Fruit fly (Drosophila melanogaster) whole organism, prepupa: ENCODE results near the gene Prosalpha6.
A peak's percentile ranks its signal among the peaks of the same experiment; 100 is the strongest.

Experiments
- CG10631 ChIP-seq: fragments of 200-800 bp; sonication (Bioruptor generic); optimal IDR thresholded peaks from 2 replicates; lab custom pipeline; 2016; ENCODE audit warnings: missing biosample characterization, missing genetic modification characterization
- CG10669 ChIP-seq: fragments of 200-800 bp; sonication (Bioruptor generic); optimal IDR thresholded peaks from 3 replicates; lab custom pipeline; 2018; ENCODE audit warnings: missing biosample characterization, mild to moderate bottlenecking, missing genetic modification characterization, moderate library complexity
- CG11294 ChIP-seq: fragments of 200-800 bp; sonication (Bioruptor generic); IDR thresholded peaks from 2 replicates; pipeline ENCODE4 v1.3.6; 2022; ENCODE audit warnings: missing biosample characterization, missing genetic modification characterization
- CG11762 ChIP-seq: fragments of 200-800 bp; sonication (Bioruptor generic); optimal IDR thresholded peaks from 3 replicates; lab custom pipeline; 2016; ENCODE audit warnings: missing biosample characterization, missing genetic modification characterization; ENCODE audit not compliant: insufficient read depth
- CG11902 ChIP-seq: fragments of 200-800 bp; sonication (Bioruptor generic); optimal IDR thresholded peaks from 3 replicates; lab custom pipeline; 2016; ENCODE audit warnings: missing biosample characterization, missing genetic modification characterization
- CG15336 ChIP-seq: fragments of 200-800 bp; sonication (Bioruptor generic); IDR thresholded peaks from 2 replicates; pipeline ENCODE4 v1.3.6; 2022; ENCODE audit warnings: missing biosample characterization, missing genetic modification characterization
- CG1621 ChIP-seq: fragments of 200-800 bp; sonication (Bioruptor generic); optimal IDR thresholded peaks from 3 replicates; lab custom pipeline; 2018; ENCODE audit warnings: missing biosample characterization, mild to moderate bottlenecking, missing genetic modification characterization
- CG16779 ChIP-seq: fragments of 200-800 bp; sonication (Bioruptor generic); optimal IDR thresholded peaks from 3 replicates; lab custom pipeline; 2017; ENCODE audit warnings: missing biosample characterization, mild to moderate bottlenecking, missing genetic modification characterization
- CG3032 ChIP-seq: fragments of 200-800 bp; optimal IDR thresholded peaks from 2 replicates; lab custom pipeline; 2019; ENCODE audit warnings: missing biosample characterization, mild to moderate bottlenecking, missing genetic modification characterization, moderate library complexity
- CG31627 ChIP-seq: fragments of 200-800 bp; sonication (Bioruptor generic); optimal IDR thresholded peaks from 3 replicates; lab custom pipeline; 2016; ENCODE audit warnings: missing biosample characterization, missing genetic modification characterization
- CG32006 ChIP-seq: fragments of 200-800 bp; sonication (Bioruptor generic); optimal IDR thresholded peaks from 3 replicates; lab custom pipeline; 2017; ENCODE audit warnings: missing biosample characterization, mild to moderate bottlenecking, missing genetic modification characterization
- CG3919 ChIP-seq: fragments of 200-800 bp; sonication (Bioruptor generic); optimal IDR thresholded peaks from 3 replicates; lab custom pipeline; 2016; ENCODE audit warnings: missing biosample characterization, missing genetic modification characterization
- CG4318 ChIP-seq: fragments of 200-800 bp; sonication (Bioruptor generic); optimal IDR thresholded peaks from 3 replicates; lab custom pipeline; 2017; ENCODE audit warnings: missing biosample characterization, mild to moderate bottlenecking, missing genetic modification characterization
- CG6163 ChIP-seq: fragments of 200-800 bp; sonication (Bioruptor generic); IDR thresholded peaks from 3 replicates; pipeline ENCODE4 v1.3.6; 2022; ENCODE audit warnings: missing biosample characterization, missing genetic modification characterization
- CG6792 ChIP-seq: fragments of 200-800 bp; sonication (Bioruptor generic); optimal IDR thresholded peaks from 3 replicates; lab custom pipeline; 2016; ENCODE audit warnings: missing biosample characterization, missing genetic modification characterization
- CG6808 ChIP-seq: fragments of 200-800 bp; sonication (Bioruptor generic); optimal IDR thresholded peaks from 3 replicates; lab custom pipeline; 2017; ENCODE audit warnings: missing biosample characterization, missing genetic modification characterization, mild to moderate bottlenecking, moderate library complexity, missing genetic modification reagents
- CG6854 ChIP-seq: fragments of 200-800 bp; sonication (Bioruptor generic); optimal IDR thresholded peaks from 2 replicates; lab custom pipeline; 2017; ENCODE audit warnings: missing biosample characterization, mild to moderate bottlenecking, missing genetic modification characterization
- CG7368 ChIP-seq: fragments of 200-800 bp; sonication (Bioruptor generic); optimal IDR thresholded peaks from 3 replicates; lab custom pipeline; 2016; ENCODE audit warnings: missing biosample characterization, missing genetic modification characterization
- CG8319 ChIP-seq: fragments of 200-800 bp; sonication (Bioruptor generic); optimal IDR thresholded peaks from 3 replicates; lab custom pipeline; 2016; ENCODE audit warnings: missing biosample characterization, missing genetic modification characterization
- CG8632 ChIP-seq: fragments of 200-800 bp; sonication (Bioruptor generic); optimal IDR thresholded peaks from 3 replicates; lab custom pipeline; 2016; ENCODE audit warnings: missing biosample characterization, missing genetic modification characterization
- CG9139 ChIP-seq: fragments of 200-800 bp; sonication (Bioruptor generic); optimal IDR thresholded peaks from 3 replicates; lab custom pipeline; 2017; ENCODE audit warnings: missing biosample characterization, mild to moderate bottlenecking, missing genetic modification characterization
- Eip75B ChIP-seq: fragments of 200-800 bp; sonication (Bioruptor generic); optimal IDR thresholded peaks from 3 replicates; lab custom pipeline; 2016; ENCODE audit warnings: missing biosample characterization, missing genetic modification characterization
- Eip78C ChIP-seq: fragments of 200-800 bp; sonication (Bioruptor generic); peaks from one replicate; lab custom pipeline; 2016; ENCODE audit warnings: missing biosample characterization, missing genetic modification characterization
- Eip93F ChIP-seq: fragments of 200-800 bp; sonication (Bioruptor generic); optimal IDR thresholded peaks from 2 replicates; lab custom pipeline; 2016; ENCODE audit warnings: missing biosample characterization, mild to moderate bottlenecking, missing genetic modification characterization
- Ets21C ChIP-seq: fragments of 200-800 bp; sonication (Bioruptor generic); optimal IDR thresholded peaks from 3 replicates; lab custom pipeline; 2016; ENCODE audit warnings: missing biosample characterization, missing genetic modification characterization
- Ets96B ChIP-seq: fragments of 200-800 bp; optimal IDR thresholded peaks from 2 replicates; lab custom pipeline; 2019; ENCODE audit warnings: missing biosample characterization, mild to moderate bottlenecking, missing genetic modification characterization, moderate library complexity
- Gug ChIP-seq: fragments of 200-800 bp; sonication (Bioruptor generic); IDR thresholded peaks from 2 replicates; pipeline ENCODE4 v1.3.6; 2022; ENCODE audit warnings: missing biosample characterization, missing genetic modification characterization
- Hr39 ChIP-seq: fragments of 200-800 bp; sonication (Bioruptor generic); optimal IDR thresholded peaks from 2 replicates; lab custom pipeline; 2016; ENCODE audit warnings: missing biosample characterization, missing genetic modification characterization
- Hr4 ChIP-seq: fragments of 200-800 bp; sonication (Bioruptor generic); optimal IDR thresholded peaks from 3 replicates; lab custom pipeline; 2016; ENCODE audit warnings: missing biosample characterization, missing genetic modification characterization
- Lpt ChIP-seq: fragments of 200-800 bp; sonication (Bioruptor generic); optimal IDR thresholded peaks from 3 replicates; lab custom pipeline; 2016; ENCODE audit warnings: missing biosample characterization, missing genetic modification characterization
- Met ChIP-seq: fragments of 200-800 bp; sonication (Bioruptor generic); optimal IDR thresholded peaks from 3 replicates; lab custom pipeline; 2016; ENCODE audit warnings: missing biosample characterization, missing genetic modification characterization
- OdsH ChIP-seq: fragments of 200-800 bp; sonication (Bioruptor generic); optimal IDR thresholded peaks from 3 replicates; lab custom pipeline; 2016; ENCODE audit warnings: missing biosample characterization, missing genetic modification characterization
- Smox ChIP-seq: fragments of 200-800 bp; sonication (Bioruptor generic); optimal IDR thresholded peaks from 3 replicates; lab custom pipeline; 2016; ENCODE audit warnings: missing biosample characterization, missing genetic modification characterization
- Sox102F ChIP-seq: fragments of 200-800 bp; sonication (Bioruptor generic); optimal IDR thresholded peaks from 2 replicates; lab custom pipeline; 2016; ENCODE audit warnings: missing biosample characterization, mild to moderate bottlenecking, missing genetic modification characterization
- Sox14 ChIP-seq: fragments of 200-800 bp; sonication (Bioruptor generic); optimal IDR thresholded peaks from 3 replicates; lab custom pipeline; 2016; ENCODE audit warnings: missing biosample characterization, missing genetic modification characterization
- achi ChIP-seq: fragments of 200-800 bp; sonication (Bioruptor generic); optimal IDR thresholded peaks from 3 replicates; lab custom pipeline; 2016; ENCODE audit warnings: missing biosample characterization, missing genetic modification characterization
- acj6 ChIP-seq: fragments of 200-800 bp; sonication (Bioruptor generic); optimal IDR thresholded peaks from 3 replicates; lab custom pipeline; 2016; ENCODE audit warnings: missing biosample characterization, missing genetic modification characterization
- dac ChIP-seq: fragments of 200-800 bp; sonication (Bioruptor generic); optimal IDR thresholded peaks from 2 replicates; lab custom pipeline; 2017; ENCODE audit warnings: missing biosample characterization, mild to moderate bottlenecking, missing genetic modification characterization
- dsx ChIP-seq: fragments of 200-800 bp; optimal IDR thresholded peaks from 3 replicates; lab custom pipeline; 2019; ENCODE audit warnings: missing biosample characterization, mild to moderate bottlenecking, missing genetic modification characterization, moderate library complexity; ENCODE audit not compliant: poor library complexity, severe bottlenecking
- eg ChIP-seq: fragments of 200-800 bp; sonication (Bioruptor generic); IDR thresholded peaks from 3 replicates; pipeline ENCODE4 v1.3.6; 2022; ENCODE audit warnings: missing biosample characterization, missing genetic modification characterization
- esn ChIP-seq: fragments of 200-800 bp; sonication (Bioruptor generic); optimal IDR thresholded peaks from 2 replicates; lab custom pipeline; 2016; ENCODE audit warnings: missing biosample characterization, mild to moderate bottlenecking, missing genetic modification characterization, moderate library complexity
- fd59A ChIP-seq: fragments of 200-800 bp; sonication (Bioruptor generic); optimal IDR thresholded peaks from 2 replicates; lab custom pipeline; 2017; ENCODE audit warnings: missing biosample characterization, mild to moderate bottlenecking, missing genetic modification characterization, missing genetic modification reagents
- fkh ChIP-seq: fragments of 200-800 bp; sonication (Bioruptor generic); optimal IDR thresholded peaks from 3 replicates; lab custom pipeline; 2017; ENCODE audit warnings: missing biosample characterization, mild to moderate bottlenecking, missing genetic modification characterization, moderate library complexity
- lz ChIP-seq: fragments of 200-800 bp; sonication (Bioruptor generic); optimal IDR thresholded peaks from 3 replicates; lab custom pipeline; 2016; ENCODE audit warnings: missing biosample characterization, missing genetic modification characterization
- net ChIP-seq: fragments of 200-800 bp; sonication (Bioruptor generic); optimal IDR thresholded peaks from 3 replicates; lab custom pipeline; 2016; ENCODE audit warnings: missing biosample characterization, missing genetic modification characterization
- pdm3 ChIP-seq: fragments of 200-800 bp; sonication (Bioruptor generic); optimal IDR thresholded peaks from 3 replicates; lab custom pipeline; 2016; ENCODE audit warnings: missing biosample characterization, missing genetic modification characterization
- salr ChIP-seq, 2 experiments: fragments of 200-800 bp; sonication (Bioruptor generic); optimal IDR thresholded peaks; 3 replicates each; lab custom pipeline; 2016 to 2018; ENCODE audit warnings: missing biosample characterization in 2 of 2, missing genetic modification characterization in 2 of 2, mild to moderate bottlenecking in 1 of 2
- spab ChIP-seq: fragments of 200-800 bp; sonication (Bioruptor generic); optimal IDR thresholded peaks from 2 replicates; lab custom pipeline; 2017; ENCODE audit warnings: missing biosample characterization, mild to moderate bottlenecking, missing genetic modification characterization, missing genetic modification reagents
- ss ChIP-seq, 2 experiments: fragments of 200-800 bp; sonication (Bioruptor generic); optimal IDR thresholded peaks; 2 replicates in 1 of 2; 3 replicates in 1 of 2; lab custom pipeline; 2017 to 2018; ENCODE audit warnings: mild to moderate bottlenecking in 2 of 2, missing biosample characterization in 2 of 2, missing genetic modification characterization in 2 of 2, moderate library complexity in 1 of 2
- svp ChIP-seq: fragments of 200-800 bp; sonication (Bioruptor generic); peaks from one replicate; lab custom pipeline; 2016; ENCODE audit warnings: missing biosample characterization, missing genetic modification characterization
- topi ChIP-seq: fragments of 200-800 bp; sonication (Bioruptor generic); optimal IDR thresholded peaks from 3 replicates; lab custom pipeline; 2016; ENCODE audit warnings: missing biosample characterization, missing genetic modification characterization
- vri ChIP-seq: fragments of 200-800 bp; sonication (Bioruptor generic); optimal IDR thresholded peaks from 3 replicates; lab custom pipeline; 2016; ENCODE audit warnings: missing biosample characterization, mild to moderate bottlenecking, missing genetic modification characterization

The Prosalpha6 gene

DNA sequence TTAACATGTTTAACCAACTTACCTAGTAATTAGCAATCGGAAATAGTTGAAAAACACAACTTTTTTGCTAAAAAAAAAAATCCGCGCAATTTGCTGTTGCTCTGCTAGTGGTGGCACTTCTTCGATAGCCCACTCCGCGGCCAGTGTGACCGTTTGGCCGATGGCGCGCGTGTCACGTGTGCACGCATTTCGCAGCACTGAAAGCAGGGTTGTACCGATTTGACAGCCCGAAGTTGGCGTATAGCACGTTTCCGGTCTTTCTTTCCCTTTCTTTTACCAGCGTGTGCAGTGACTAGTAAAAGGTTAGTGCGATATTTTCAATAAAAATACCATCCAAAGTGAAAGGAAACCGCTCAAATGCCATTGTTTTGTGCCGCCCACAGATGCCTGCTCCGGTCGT lies 20.3 kb upstream of the Prosalpha6 start, which contains the start of the genes Ripalpha and RpL7:
Ripalpha (minus strand) TSS at position 128 of the 400 bp plus-strand sequence.
RpL7 (plus strand) TSS at position 158 of the 400 bp plus-strand sequence.
- peak; percentile 98 for TF ChIP-seq CG3919 (GFP tag; lab: Kevin White, UChicago)
- peak; percentile 86 for TF ChIP-seq CG11762
- TF ChIP-seq CG10669 (GFP tag; lab: Kevin White, UChicago): peak; percentile 81
- peak; percentile 95 for TF ChIP-seq topi (GFP tag; lab: Kevin White, UChicago)
- peak; percentile 76 for TF ChIP-seq CG11902 (GFP tag; lab: Kevin White, UChicago)
- no peak for TF ChIP-seq dsx (GFP tag; lab: Kevin White, UChicago)
- peak; percentile 94 for TF ChIP-seq Sox102F (GFP tag; lab: Kevin White, UChicago)
- peak; percentile 96 for TF ChIP-seq CG31627
- TF ChIP-seq CG6163 (GFP tag; lab: Robert Waterston, UW): peak; percentile 96
- TF ChIP-seq Ets21C (GFP tag; lab: Kevin White, UChicago): peak; percentile 84
- TF ChIP-seq Hr39 (GFP tag; lab: Kevin White, UChicago): peak; percentile 93
- no peak for TF ChIP-seq CG16779
- peak; percentile 86 for TF ChIP-seq CG10631 (GFP tag; lab: Kevin White, UChicago)
- peak; percentile 98 for TF ChIP-seq vri (GFP tag; lab: Kevin White, UChicago)
- TF ChIP-seq esn (GFP tag; lab: Kevin White, UChicago): peak; percentile 97
- TF ChIP-seq Eip93F (GFP tag; lab: Kevin White, UChicago): no peak
- TF ChIP-seq Met (GFP tag; lab: Kevin White, UChicago): peak; percentile 93
- TF ChIP-seq spab (GFP tag; lab: Kevin White, UChicago): no peak
- peak; percentile 92 for TF ChIP-seq svp (GFP tag; lab: Kevin White, UChicago)
- TF ChIP-seq CG32006: no peak
- TF ChIP-seq salr (GFP tag; optimal IDR thresholded peaks at IDR 0.05; lab: Kevin White, UChicago): peak; percentile 59 to 95
- TF ChIP-seq Ets96B (tag; lab: Kevin White, UChicago): peak; percentile 57
- TF ChIP-seq Eip78C (GFP tag; lab: Kevin White, UChicago): peak; percentile 95
- TF ChIP-seq CG4318 (GFP tag; lab: Kevin White, UChicago): no peak
- TF ChIP-seq CG1621: peak; percentile 97
- TF ChIP-seq Gug (GFP tag; lab: Robert Waterston, UW): peak; percentile 69
- TF ChIP-seq Sox14 (GFP tag; lab: Kevin White, UChicago): peak; percentile 96
- peak; percentile 93 for TF ChIP-seq CG6854 (GFP tag; lab: Kevin White, UChicago)
- TF ChIP-seq CG15336 (GFP tag; lab: Robert Waterston, UW): peak; percentile 68; the same call in 1 of the 2 replicates
- TF ChIP-seq CG9139 (GFP tag; lab: Kevin White, UChicago): peak; percentile 91
- TF ChIP-seq CG6792 (GFP tag; lab: Kevin White, UChicago): peak; percentile 91
- peak; percentile 80 for TF ChIP-seq CG6808
- TF ChIP-seq Lpt (GFP tag; lab: Kevin White, UChicago): peak; percentile 78
- peak; percentile 97 for TF ChIP-seq lz (GFP tag; lab: Kevin White, UChicago)
- peak; percentile 90 for TF ChIP-seq Smox (GFP tag; lab: Kevin White, UChicago)
- peak; percentile 75 for TF ChIP-seq CG3032 (tag; lab: Kevin White, UChicago)
- peak; percentile 86 for TF ChIP-seq Eip75B (GFP tag; lab: Kevin White, UChicago)
- no peak; the same call in 1 of the 2 replicates for TF ChIP-seq CG11294
- TF ChIP-seq CG7368: peak; percentile 93
- TF ChIP-seq pdm3 (GFP tag; lab: Kevin White, UChicago): peak; percentile 92
- peak; percentile 90 for TF ChIP-seq fkh (GFP tag; lab: Kevin White, UChicago)
- peak; percentile 81 to 94 for TF ChIP-seq ss (GFP tag; optimal IDR thresholded peaks at IDR 0.05; lab: Kevin White, UChicago)
- TF ChIP-seq eg (GFP tag; lab: Robert Waterston, UW): peak; percentile 96; the same call in 2 of the 3 replicates
- peak; percentile 76 for TF ChIP-seq Hr4 (GFP tag; lab: Kevin White, UChicago)
- TF ChIP-seq CG8632 (GFP tag; lab: Kevin White, UChicago): peak; percentile 83
- peak; percentile 96 for TF ChIP-seq OdsH (GFP tag; lab: Kevin White, UChicago)
- peak; percentile 75 for TF ChIP-seq fd59A (GFP tag; lab: Kevin White, UChicago)
- peak; percentile 92 for TF ChIP-seq dac (GFP tag; lab: Kevin White, UChicago)
- TF ChIP-seq acj6 (GFP tag; lab: Kevin White, UChicago): peak; percentile 93
- peak; percentile 100 for TF ChIP-seq achi
- TF ChIP-seq net (GFP tag; lab: Kevin White, UChicago): peak; percentile 93
- peak; percentile 87 for TF ChIP-seq CG8319 (GFP tag; lab: Kevin White, UChicago)
